Fruit fly (Drosophila melanogaster) whole organism, adult: Measurements from ENCODE around the gene CG11417.

Experiments
- CG7101 ChIP-seq: fragments of 200-800 bp; sonication (Bioruptor generic); optimal IDR thresholded peaks from 2 replicates; lab custom pipeline; 2018; ENCODE audit warnings: missing biosample characterization, mild to moderate bottlenecking, missing genetic modification characterization, moderate library complexity
- cnc ChIP-seq, 2 experiments: fragments of >200 bp; optimal IDR thresholded peaks; 2 replicates each; lab custom pipeline; 2017
- pad ChIP-seq: fragments of 200-800 bp; sonication (Bioruptor generic); optimal IDR thresholded peaks from 3 replicates; lab custom pipeline; 2017; ENCODE audit warnings: missing biosample characterization, missing genetic modification characterization, mild to moderate bottlenecking, moderate library complexity, missing genetic modification reagents

- TF ChIP-seq CG7101 (tag; lab: Kevin White, UChicago) (peak; percentile 53), pad (GFP tag; lab: Kevin White, UChicago) (no peak), cnc (optimal IDR thresholded peaks at IDR 0.05; lab: Kevin White, UChicago) (no peak)
These were observed 16.4 kb downstream of the CG11417 start, which contains the start of gene ssx for dm6 chrX:1370104-1370802.
